Worm (Caenorhabditis elegans): ENCODE data around the gene M01B2.12.
"Not testable (repeated sequence)": the region's sequence is repeated elsewhere in the genome, so short reads cannot be mapped to it uniquely, and the experiment has no call there.

Gene M01B2.12

DNA sequence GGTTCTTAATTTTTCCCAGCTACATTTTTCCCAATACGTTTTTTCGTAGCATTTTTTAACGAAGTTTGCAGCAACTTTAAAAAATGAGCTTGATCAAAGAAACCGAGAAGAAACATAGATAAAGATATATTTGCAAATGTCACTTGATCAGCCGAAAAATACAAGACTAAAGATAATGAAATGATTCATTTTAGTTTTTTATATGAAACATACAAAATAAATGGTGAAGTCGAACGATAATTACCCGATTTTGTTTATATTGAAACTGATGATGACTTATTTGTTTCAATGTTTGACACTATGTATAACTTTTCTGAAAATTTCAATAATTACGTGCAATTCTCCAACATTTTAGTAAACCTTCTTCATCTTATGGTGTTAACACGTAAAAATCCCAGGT lies 4.3 kb upstream of the M01B2.12 start, which contains the start of gene srw-22:
srw-22 (plus strand) TSS at position 301 of the 400 bp plus-strand sequence.
- TF ChIP-seq swsn-7 (tag; optimal IDR thresholded peaks at IDR 0.05) (no peak), rnt-1 (tag; optimal IDR thresholded peaks at IDR 0.05) (no peak), nhr-47 (tag; optimal IDR thresholded peaks at IDR 0.05) (no peak), fkh-8 (tag; optimal IDR thresholded peaks at IDR 0.05) (no peak), aha-1 (tag; optimal IDR thresholded peaks at IDR 0.05) (no peak), fkh-4 (tag; optimal IDR thresholded peaks at IDR 0.05; ENCODE audit: borderline replicate concordance) (no peak), lin-13 (GFP tag; optimal IDR thresholded peaks at IDR 0.05) (no peak), sptf-1 (tag; optimal IDR thresholded peaks at IDR 0.05) (no peak)

ce11 chrV:15267405-15267804 lies 3.4 kb upstream of the M01B2.12 start, which contains the start of gene T10H4.13:
Gene T10H4.13, minus strand, starts transcription at chrV:15267505.
- no peak for TF ChIP-seq nhr-84 (tag; optimal IDR thresholded peaks at IDR 0.05)
- TF ChIP-seq xbp-1 (tag; optimal IDR thresholded peaks at IDR 0.05) = no peak
- no peak for TF ChIP-seq lin-13 (GFP tag; optimal IDR thresholded peaks at IDR 0.05)
- TF ChIP-seq lir-3 (tag; optimal IDR thresholded peaks at IDR 0.05; ENCODE audit: poor library complexity) = no peak
- no peak for TF ChIP-seq snu-23 (GFP tag; optimal IDR thresholded peaks at IDR 0.05)
- TF ChIP-seq lsy-2 (tag; optimal IDR thresholded peaks at IDR 0.05) = no peak
- no peak for TF ChIP-seq lin-15B (tag; optimal IDR thresholded peaks at IDR 0.05)
- no peak for TF ChIP-seq C04F5.9 (tag; optimal IDR thresholded peaks at IDR 0.05)
- no peak for TF ChIP-seq F16B12.6 (tag; optimal IDR thresholded peaks at IDR 0.05)
- no peak for TF ChIP-seq egl-27 (tag; optimal IDR thresholded peaks at IDR 0.05)
- no peak for TF ChIP-seq isw-1 (GFP tag; IDR thresholded peaks at IDR 0.05)

- TF ChIP-seq zag-1 (tag; optimal IDR thresholded peaks at IDR 0.05) (no peak), nhr-12 (tag; optimal IDR thresholded peaks at IDR 0.05) (no peak), nhr-47 (tag; optimal IDR thresholded peaks at IDR 0.05) (no peak), vab-15 (tag; optimal IDR thresholded peaks at IDR 0.05) (no peak), tbx-2 (tag; optimal IDR thresholded peaks at IDR 0.05) (no peak), alr-1 (tag; optimal IDR thresholded peaks at IDR 0.05; ENCODE audit: borderline replicate concordance) (no peak), unc-86 (tag; optimal IDR thresholded peaks at IDR 0.05) (no peak)
Observed at ce11 chrV:15265814-15266213, 1.8 kb upstream of the M01B2.12 start, which contains the start of gene M01B2.13. Gene M01B2.13, minus strand, starts transcription at chrV:15265914.

DNA sequence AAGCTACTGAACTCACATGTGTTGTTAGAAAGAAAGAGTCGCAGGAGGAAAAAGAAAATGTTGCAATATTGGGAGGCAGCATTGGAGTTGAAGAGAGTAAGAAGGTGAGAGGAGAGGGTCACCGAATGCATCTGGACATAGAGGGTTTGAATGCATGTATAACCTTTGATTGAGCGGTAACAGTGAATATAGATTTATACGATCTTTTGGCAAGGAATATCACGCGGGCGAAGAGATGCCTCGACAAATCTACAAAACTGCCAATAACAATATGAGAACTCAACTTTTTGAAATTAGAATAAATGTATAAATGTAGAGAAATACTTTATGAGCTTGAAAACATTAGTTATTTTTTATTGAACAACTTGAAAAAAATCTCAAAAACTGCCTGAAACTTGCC lies 1.7 kb downstream of the M01B2.12 start, which contains the start of gene M01B2.10:
M01B2.10 (minus strand) TSS at position 101 of the 400 bp plus-strand sequence.
- TF ChIP-seq jun-1, zag-1, fkh-8 (tag; optimal IDR thresholded peaks at IDR 0.05): not testable (repeated sequence)

DNA sequence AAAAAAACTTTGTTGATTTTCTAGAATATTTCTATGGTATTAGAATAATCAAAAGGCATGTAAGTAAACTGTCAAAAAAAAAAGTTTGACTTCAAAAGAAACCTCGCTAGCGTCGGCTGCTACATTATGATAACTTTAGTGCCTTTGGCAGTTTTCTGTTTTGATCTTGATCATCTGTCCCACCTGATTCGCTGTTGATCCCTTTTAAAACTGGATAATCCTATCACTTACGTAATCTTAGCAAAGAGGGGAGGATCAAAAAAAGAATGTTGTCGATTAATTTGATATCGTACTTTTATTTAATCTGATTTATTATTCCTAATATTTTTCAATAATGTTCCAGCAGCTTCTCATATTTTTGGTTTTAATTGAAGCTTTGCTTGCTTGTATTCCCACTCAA lies 4.1 kb downstream of the M01B2.12 start, which contains the start of gene M01B2.8:
M01B2.8 (plus strand) TSS at position 301 of the 400 bp plus-strand sequence.
- TF ChIP-seq dsc-1 (tag; optimal IDR thresholded peaks at IDR 0.05) (peak; percentile 0), ztf-11 (tag; optimal IDR thresholded peaks at IDR 0.05) (no peak), vab-15 (tag; optimal IDR thresholded peaks at IDR 0.05) (no peak)

ce11 chrV:15259049-15259448 lies 5.0 kb downstream of the M01B2.12 start, which contains the start of gene srsx-37:
Gene srsx-37, minus strand, starts transcription at chrV:15259149.
- TF ChIP-seq egl-13 (tag; optimal IDR thresholded peaks at IDR 0.05) = no peak
- no peak for TF ChIP-seq nhr-20 (tag; optimal IDR thresholded peaks at IDR 0.05)
- no peak for TF ChIP-seq nhr-28 (tag; optimal IDR thresholded peaks at IDR 0.05)
- TF ChIP-seq snu-23 (GFP tag; optimal IDR thresholded peaks at IDR 0.05) = no peak
- no peak for TF ChIP-seq ceh-8 (GFP tag; optimal IDR thresholded peaks at IDR 0.05)
- no peak for TF ChIP-seq nhr-90 (tag; optimal IDR thresholded peaks at IDR 0.05; ENCODE audit: poor library complexity)
- TF ChIP-seq nhr-19 (GFP tag; conservative IDR thresholded peaks at IDR 0.05) = no peak
- TF ChIP-seq nhr-84 (tag; optimal IDR thresholded peaks at IDR 0.05) = no peak
- TF ChIP-seq hpl-2 (GFP tag; optimal IDR thresholded peaks at IDR 0.05) = no peak
- no peak for TF ChIP-seq dsc-1 (tag; optimal IDR thresholded peaks at IDR 0.05)
